Fruit fly (Drosophila melanogaster) whole organism: ENCODE measurements around the gene CG45012.

ENCODE experiments used
- CG8478 ChIP-seq: fragments of >200 bp; optimal IDR thresholded peaks from 2 replicates; lab custom pipeline; 2018; ENCODE audit warnings: inconsistent platforms
- psq ChIP-seq: fragments of >200 bp; optimal IDR thresholded peaks from 2 replicates; lab custom pipeline; 2017
- usp ChIP-seq: fragments of >200 bp; optimal IDR thresholded peaks from 2 replicates; lab custom pipeline; 2017; ENCODE audit warnings: missing biosample characterization, missing genetic modification characterization, mixed read lengths

DNA sequence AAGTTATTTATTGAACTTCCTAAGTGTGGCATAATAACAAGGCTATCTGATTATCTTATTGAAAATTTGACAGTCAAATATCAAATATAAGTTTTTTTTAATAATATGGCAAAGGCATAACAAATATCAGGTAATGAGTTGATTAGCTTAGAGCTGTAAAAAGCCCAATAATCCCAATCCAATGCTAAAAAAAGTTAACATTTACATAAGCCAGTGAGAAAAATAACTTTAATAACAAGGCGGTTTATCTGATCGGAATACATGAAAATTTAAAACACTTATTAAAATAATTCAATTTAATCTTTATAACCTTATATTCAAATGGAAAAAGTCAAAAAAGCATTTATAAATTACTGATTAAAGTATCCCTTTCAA lies 26.1 kb upstream of the CG45012 start:
- no peak for TF ChIP-seq CG8478
- no peak for TF ChIP-seq usp (GFP tag; lab: Kevin White, UChicago)
- TF ChIP-seq psq (lab: Kevin White, UChicago): no peak
